Worm (Caenorhabditis elegans) whole organism, midembryonic: Measurements from ENCODE around the gene K07C5.13.

ENCODE experiments used
- T22C8.4 ChIP-seq: fragments of 200-800 bp; sonication (Bioruptor generic); IDR thresholded peaks from 2 replicates; pipeline ENCODE4 v1.3.6; 2022; ENCODE audit warnings: missing genetic modification characterization, missing compliant biosample characterization
- cog-1 ChIP-seq: sonication (generic microtip); optimal IDR thresholded peaks from 2 replicates; lab custom pipeline; 2016; ENCODE audit warnings: missing genetic modification characterization, missing compliant biosample characterization
- flt-1 ChIP-seq: fragments of 200-800 bp; sonication (Bioruptor generic); IDR thresholded peaks from 2 replicates; pipeline ENCODE4 v1.3.6; 2022; ENCODE audit warnings: missing genetic modification characterization, missing compliant biosample characterization
- klf-2 ChIP-seq: fragments of 200-800 bp; sonication (Bioruptor generic); conservative IDR thresholded peaks from 2 replicates; pipeline ENCODE4 v1.3.6; 2022; ENCODE audit warnings: missing genetic modification reagents, missing genetic modification characterization, missing compliant biosample characterization
- med-1 ChIP-seq: sonication (generic microtip); optimal IDR thresholded peaks from 2 replicates; lab custom pipeline; 2017; ENCODE audit warnings: missing genetic modification characterization, mild to moderate bottlenecking, missing compliant biosample characterization, antibody characterized with exemption, missing genetic modification reagents; ENCODE audit not compliant: insufficient read depth
- ref-1 ChIP-seq: fragments of 200-800 bp; sonication (Bioruptor generic); conservative IDR thresholded peaks from 2 replicates; pipeline ENCODE4 v1.3.6; 2022; ENCODE audit warnings: missing genetic modification reagents, missing genetic modification characterization, missing compliant biosample characterization
- tab-1 ChIP-seq: fragments of 200-800 bp; sonication (Bioruptor generic); IDR thresholded peaks from 2 replicates; pipeline ENCODE4 v1.3.6; 2022; ENCODE audit warnings: missing genetic modification characterization, missing compliant biosample characterization
- ztf-23 ChIP-seq: fragments of 200-800 bp; sonication (Bioruptor generic); IDR thresholded peaks from 2 replicates; pipeline ENCODE4 v1.3.6; 2022; ENCODE audit warnings: missing genetic modification reagents, missing genetic modification characterization, missing compliant biosample characterization
- ztf-29 ChIP-seq: fragments of 200-800 bp; sonication (Bioruptor generic); IDR thresholded peaks from 2 replicates; pipeline ENCODE4 v1.3.6; 2022; ENCODE audit warnings: missing genetic modification reagents, missing genetic modification characterization, missing compliant biosample characterization

Gene K07C5.13

DNA sequence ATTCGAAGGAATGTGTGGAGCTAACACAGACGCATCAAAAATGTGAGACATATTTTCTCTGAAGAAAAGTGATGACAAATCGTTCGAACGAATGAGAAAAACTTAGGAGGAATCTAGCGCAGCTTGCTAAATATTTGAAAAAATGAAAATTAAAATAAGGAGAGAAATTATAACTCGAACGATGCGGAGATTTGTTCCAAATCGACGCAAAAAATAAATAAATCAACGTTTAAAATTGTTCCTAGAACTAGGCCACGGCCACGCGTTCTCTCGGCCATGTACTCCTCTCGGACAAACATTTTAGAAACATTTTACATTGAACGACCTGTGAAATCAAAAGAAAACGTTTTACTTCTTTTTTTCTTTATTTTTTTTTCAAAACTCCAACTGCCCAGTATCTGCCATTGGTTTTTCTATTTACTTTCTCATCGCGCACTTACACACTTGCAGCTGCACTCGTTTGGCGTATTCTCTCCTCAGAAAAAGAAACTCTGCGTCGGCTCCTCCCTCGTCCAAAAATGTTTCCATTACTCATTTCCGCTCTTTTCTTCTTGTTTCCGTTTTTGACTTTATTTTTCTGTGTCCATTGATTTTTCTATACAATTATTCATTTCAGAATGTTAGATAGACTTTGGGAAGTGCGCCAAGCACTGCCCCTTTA is 21.6 kb upstream of the K07C5.13 start, which contains the start of the genes gna-1 and B0024.13:
gna-1 (minus strand) TSS at position 51 of the 661 bp plus-strand sequence.
B0024.13 (plus strand) TSS at position 611 of the 661 bp plus-strand sequence.
- peak; percentile 69; the same call in 1 of the 2 replicates for TF ChIP-seq ztf-23 (GFP tag; lab: Robert Waterston, UW)
- no peak for TF ChIP-seq tab-1 (GFP tag; lab: Robert Waterston, UW)

DNA sequence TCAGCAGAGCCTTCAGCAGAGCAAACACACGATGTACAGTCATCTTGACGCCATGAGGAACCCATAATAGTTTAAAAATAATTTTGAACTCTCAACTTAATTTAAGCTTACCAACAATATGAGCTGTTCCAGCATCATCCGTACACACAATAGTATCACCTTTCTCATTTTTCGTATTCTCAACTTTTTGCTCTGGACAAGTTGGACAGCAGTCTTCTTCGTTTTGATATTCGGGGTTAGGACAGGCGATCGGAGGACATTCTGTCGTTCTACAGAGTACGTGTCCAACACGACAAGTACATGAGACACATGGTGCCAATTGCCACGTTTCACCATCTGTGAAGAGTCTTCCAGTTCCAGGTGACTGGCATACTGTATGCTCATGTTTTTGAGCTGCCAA is 18.3 kb upstream of the K07C5.13 start:
- TF ChIP-seq T22C8.4 (GFP tag; lab: Robert Waterston, UW) (no peak), tab-1 (GFP tag; lab: Robert Waterston, UW) (no peak), ref-1 (GFP tag; lab: Robert Waterston, UW) (no peak), ztf-29 (GFP tag; lab: Robert Waterston, UW) (no peak), flt-1 (GFP tag; lab: Robert Waterston, UW) (no peak), klf-2 (GFP tag; lab: Robert Waterston, UW) (no peak)

DNA sequence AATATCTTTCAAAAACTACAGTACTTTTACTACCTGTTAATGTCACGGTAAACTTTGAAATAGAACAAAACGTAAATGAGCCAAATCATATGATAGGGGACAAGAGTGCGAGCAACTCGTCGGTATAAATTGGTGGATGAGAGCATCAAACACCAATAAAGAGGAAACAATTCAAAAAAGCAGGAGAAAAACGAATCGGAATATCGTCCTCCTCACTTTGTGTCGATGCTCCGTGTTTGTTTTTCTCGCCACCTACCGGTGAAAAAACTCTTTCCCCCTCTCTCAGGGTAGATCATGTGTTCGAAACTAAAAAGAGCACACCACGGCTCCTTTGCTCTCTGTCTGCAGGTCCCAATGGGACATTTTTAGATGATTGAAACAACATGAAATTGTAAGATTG is 13.8 kb upstream of the K07C5.13 start:
- TF ChIP-seq ref-1 (GFP tag; lab: Robert Waterston, UW) = no peak
- TF ChIP-seq ztf-29 (GFP tag; lab: Robert Waterston, UW) = no peak
- no peak for TF ChIP-seq ztf-23 (GFP tag; lab: Robert Waterston, UW)

DNA sequence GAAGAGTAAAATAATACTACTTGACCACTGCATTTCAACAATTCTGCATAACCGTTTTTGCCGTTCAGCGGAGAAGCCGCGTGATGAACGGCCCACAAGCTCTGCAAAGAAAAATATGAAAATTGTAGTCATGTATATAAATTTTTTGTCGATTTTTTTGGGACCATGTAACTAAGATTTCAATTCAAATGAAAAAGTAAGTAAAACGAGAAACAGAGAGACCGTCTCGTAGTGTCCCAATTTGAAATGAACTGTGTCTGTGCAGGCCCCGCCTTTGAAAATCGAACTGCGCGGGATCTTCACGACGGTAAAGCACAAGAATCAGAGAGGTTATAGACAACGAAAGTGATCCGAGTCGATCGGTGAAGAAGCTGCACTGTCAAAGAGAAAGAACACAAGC is 9.8 kb upstream of the K07C5.13 start, which contains the start of gene crm-1:
crm-1 (minus strand) TSS at position 101 of the 400 bp plus-strand sequence.
- TF ChIP-seq med-1 (no peak), ztf-23 (GFP tag; lab: Robert Waterston, UW) (no peak), klf-2 (GFP tag; lab: Robert Waterston, UW) (no peak), T22C8.4 (GFP tag; lab: Robert Waterston, UW) (no peak), ztf-29 (GFP tag; lab: Robert Waterston, UW) (no peak), tab-1 (GFP tag; lab: Robert Waterston, UW) (no peak), ref-1 (GFP tag; lab: Robert Waterston, UW) (no peak), flt-1 (GFP tag; lab: Robert Waterston, UW) (no peak), cog-1 (tag; lab: Kevin White, UChicago) (no peak)

DNA sequence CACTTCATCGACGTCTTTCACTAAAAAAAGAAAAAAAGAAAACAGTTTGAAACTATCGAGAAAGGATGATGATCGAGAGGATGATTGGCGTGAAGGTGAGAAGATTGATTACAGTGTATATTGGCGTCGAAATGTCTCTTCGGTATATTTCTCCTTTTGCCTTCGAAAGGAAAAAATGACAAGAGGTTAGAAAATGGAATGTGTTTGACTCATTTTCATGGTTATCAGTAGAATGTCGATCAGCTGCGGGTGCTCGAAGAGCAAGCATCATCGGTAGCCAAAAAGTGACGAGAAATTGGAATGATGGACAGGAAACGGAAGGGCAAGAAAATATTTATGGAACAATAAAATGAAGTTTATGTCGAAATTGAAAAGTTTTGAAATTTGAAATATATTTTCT is 8.0 kb upstream of the K07C5.13 start:
- no peak for TF ChIP-seq cog-1 (tag; lab: Kevin White, UChicago)
- no peak for TF ChIP-seq ref-1 (GFP tag; lab: Robert Waterston, UW)
- TF ChIP-seq T22C8.4 (GFP tag; lab: Robert Waterston, UW) = no peak
- no peak for TF ChIP-seq ztf-29 (GFP tag; lab: Robert Waterston, UW)
- no peak for TF ChIP-seq med-1
- no peak for TF ChIP-seq ztf-23 (GFP tag; lab: Robert Waterston, UW)
- no peak for TF ChIP-seq klf-2 (GFP tag; lab: Robert Waterston, UW)
- TF ChIP-seq flt-1 (GFP tag; lab: Robert Waterston, UW) = no peak
- TF ChIP-seq tab-1 (GFP tag; lab: Robert Waterston, UW) = no peak

DNA sequence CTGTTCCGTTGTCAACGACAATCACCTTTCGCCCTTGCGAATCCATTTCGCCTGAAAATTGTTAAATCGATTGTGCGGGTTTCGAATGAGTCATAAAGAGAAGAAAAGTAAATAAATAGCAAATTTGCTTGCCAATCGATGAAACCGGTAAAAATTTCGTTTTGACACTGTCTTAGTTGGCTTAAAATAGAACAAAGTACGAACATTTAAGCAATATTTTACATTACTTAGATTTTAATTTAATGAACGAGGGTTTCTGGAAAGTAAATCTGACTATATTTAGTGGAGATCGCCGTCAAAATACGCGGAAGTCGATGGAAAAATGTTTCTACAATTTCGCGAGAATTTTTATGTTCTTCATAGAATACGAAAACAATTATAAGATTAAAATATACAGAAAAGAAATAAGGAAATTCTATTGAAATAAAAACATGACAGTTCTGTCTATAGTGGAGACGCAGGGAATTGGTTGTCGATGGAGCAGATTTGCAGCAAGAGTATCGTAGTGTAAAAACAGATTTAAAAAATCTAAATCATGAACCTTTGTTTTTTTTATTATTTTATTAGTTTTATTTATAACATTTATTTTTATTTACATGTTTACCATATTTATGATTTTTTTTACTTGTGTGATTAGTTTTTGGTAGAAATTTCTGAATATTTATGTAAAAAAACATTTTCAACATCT is 3.4 kb upstream of the K07C5.13 start, which contains the start of gene arx-2:
arx-2 (minus strand) TSS at position 51 of the 688 bp plus-strand sequence.
- TF ChIP-seq cog-1 (tag; lab: Kevin White, UChicago) (no peak), T22C8.4 (GFP tag; lab: Robert Waterston, UW) (no peak), klf-2 (GFP tag; lab: Robert Waterston, UW) (no peak), ref-1 (GFP tag; lab: Robert Waterston, UW) (no peak), tab-1 (GFP tag; lab: Robert Waterston, UW) (no peak), flt-1 (GFP tag; lab: Robert Waterston, UW) (no peak), med-1 (no peak), ztf-23 (GFP tag; lab: Robert Waterston, UW) (no peak), ztf-29 (GFP tag; lab: Robert Waterston, UW) (no peak)

DNA sequence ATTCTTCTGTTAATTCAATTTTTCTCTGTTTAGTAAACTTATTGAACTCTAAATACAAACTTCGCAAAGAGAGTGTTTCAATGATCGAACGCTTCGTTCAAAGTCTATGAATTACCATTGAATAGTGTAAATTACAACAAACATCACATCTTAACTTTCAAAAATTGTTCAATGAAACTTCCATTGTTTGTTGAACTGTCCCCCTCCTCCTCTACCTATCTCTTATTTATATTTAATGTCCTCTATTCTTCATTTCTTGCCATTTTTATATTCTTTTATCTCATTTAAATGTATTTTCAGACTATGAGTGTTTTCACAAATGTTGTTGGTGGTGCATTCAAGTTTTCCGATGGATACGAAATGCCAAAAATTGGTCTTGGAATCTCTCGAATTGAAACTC is 2.7 kb upstream of the K07C5.13 start, which contains the start of gene K07C5.2:
K07C5.2 (plus strand) TSS at position 301 of the 400 bp plus-strand sequence.
- TF ChIP-seq flt-1 (GFP tag; lab: Robert Waterston, UW) = no peak
- no peak for TF ChIP-seq cog-1 (tag; lab: Kevin White, UChicago)
- TF ChIP-seq med-1 = no peak
- TF ChIP-seq tab-1 (GFP tag; lab: Robert Waterston, UW) = no peak
- no peak for TF ChIP-seq ztf-29 (GFP tag; lab: Robert Waterston, UW)
- no peak for TF ChIP-seq klf-2 (GFP tag; lab: Robert Waterston, UW)
- TF ChIP-seq ref-1 (GFP tag; lab: Robert Waterston, UW) = no peak
- no peak for TF ChIP-seq T22C8.4 (GFP tag; lab: Robert Waterston, UW)
- no peak for TF ChIP-seq ztf-23 (GFP tag; lab: Robert Waterston, UW)

DNA sequence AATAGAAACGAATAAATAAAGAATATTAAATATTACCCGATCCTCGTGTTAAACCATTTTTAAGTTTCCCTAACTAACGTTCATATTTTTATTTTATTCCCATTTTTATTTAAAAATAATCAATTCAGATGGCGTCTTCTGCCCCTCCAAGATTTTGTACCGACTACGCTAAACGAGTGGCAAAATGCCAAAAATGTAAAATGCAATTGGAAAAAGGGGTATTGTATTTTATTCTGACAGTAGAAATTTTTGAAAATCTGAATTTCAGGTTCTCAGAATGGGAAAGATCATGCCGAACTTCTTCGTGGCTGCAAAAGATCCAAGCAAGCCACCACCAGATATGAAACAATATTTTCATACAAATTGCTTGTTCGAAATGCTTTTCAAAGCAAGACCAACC is 1.0 kb downstream of the K07C5.13 start, which contains the start of gene K07C5.3:
K07C5.3 (plus strand) TSS at position 129 of the 400 bp plus-strand sequence.
- TF ChIP-seq med-1 (no peak), tab-1 (GFP tag; lab: Robert Waterston, UW) (no peak)

DNA sequence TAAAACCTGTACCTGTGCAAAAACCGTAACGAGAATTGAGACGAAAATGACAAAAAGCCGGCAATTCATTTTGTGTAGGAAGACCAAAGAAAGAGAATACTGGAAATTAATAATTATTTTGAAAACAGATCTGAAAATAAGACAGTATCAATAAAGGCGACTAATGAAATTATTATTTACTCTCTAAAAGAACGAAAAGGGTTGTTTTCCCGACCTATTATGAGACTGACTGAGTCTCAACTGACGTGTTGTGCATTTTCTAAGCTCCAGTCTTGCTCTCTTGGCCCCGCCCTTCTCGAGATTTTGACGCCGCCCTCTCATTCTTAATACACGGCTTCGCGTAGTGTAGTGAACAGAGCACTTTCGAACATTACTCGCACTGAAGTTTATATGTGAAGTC is 8.2 kb downstream of the K07C5.13 start, which contains the start of gene K07C5.9:
K07C5.9 (minus strand) TSS at position 101 of the 400 bp plus-strand sequence.
- TF ChIP-seq cog-1 (tag; lab: Kevin White, UChicago) = no peak
- TF ChIP-seq med-1 = no peak
- TF ChIP-seq ztf-29 (GFP tag; lab: Robert Waterston, UW) = no peak
